Fruit fly (Drosophila melanogaster) whole organism, larva: ENCODE results near the gene t-cup.

ENCODE experiments used
- noc ChIP-seq: fragments of 200-800 bp; sonication (Bioruptor generic); optimal IDR thresholded peaks from 3 replicates; lab custom pipeline; 2019; ENCODE audit warnings: missing biosample characterization, mild to moderate bottlenecking, missing genetic modification characterization, moderate library complexity

Gene t-cup

DNA sequence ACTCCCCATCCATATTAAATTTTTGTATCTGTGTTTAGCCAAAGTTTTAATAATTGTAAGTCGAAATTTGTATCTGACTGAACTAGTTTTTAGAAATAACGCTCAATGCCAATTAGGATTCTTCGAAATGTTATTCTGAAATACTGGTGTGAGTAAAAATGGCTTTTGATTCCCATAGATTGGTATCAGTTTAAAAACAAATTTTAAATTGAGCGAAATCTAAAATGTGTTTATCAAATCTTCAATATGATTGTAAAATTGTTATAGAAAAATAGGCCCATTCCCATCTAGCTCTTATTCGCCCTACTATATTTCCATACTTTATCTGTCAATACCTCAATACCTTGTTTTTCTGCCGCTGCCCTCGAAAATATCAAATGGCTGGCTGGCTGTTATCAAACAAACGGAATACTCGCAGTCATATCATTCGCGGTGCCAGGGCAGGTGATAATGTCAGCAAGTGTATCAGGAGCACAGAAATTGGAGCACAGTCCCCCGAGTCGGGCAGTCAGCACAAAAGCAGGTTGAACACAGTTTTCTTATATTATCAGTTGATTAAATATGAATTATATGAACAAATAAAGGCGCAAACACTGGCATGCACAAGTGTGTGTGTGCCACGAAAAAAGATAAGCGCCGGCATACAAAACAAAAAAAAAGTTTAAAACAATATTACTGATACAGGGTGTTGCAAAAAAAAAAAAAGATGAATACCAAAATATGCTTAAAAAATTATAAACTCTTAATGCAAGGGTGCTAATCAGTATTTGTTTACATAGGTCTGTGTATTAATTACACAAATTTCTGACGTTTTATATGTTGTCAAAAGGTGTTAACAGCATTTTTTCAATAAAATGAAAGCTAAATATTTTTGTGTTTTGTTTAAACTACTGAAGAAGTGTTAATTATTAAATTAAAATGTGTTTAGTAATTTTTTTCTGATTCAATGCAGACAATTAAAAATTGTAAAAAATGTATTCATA is at the start of gene t-cup:
Gene t-cup (minus strand): TSS at position 51 of the 983 bp plus-strand sequence.
- TF ChIP-seq noc (tag; lab: Kevin White, UChicago), result peak; percentile 94

DNA sequence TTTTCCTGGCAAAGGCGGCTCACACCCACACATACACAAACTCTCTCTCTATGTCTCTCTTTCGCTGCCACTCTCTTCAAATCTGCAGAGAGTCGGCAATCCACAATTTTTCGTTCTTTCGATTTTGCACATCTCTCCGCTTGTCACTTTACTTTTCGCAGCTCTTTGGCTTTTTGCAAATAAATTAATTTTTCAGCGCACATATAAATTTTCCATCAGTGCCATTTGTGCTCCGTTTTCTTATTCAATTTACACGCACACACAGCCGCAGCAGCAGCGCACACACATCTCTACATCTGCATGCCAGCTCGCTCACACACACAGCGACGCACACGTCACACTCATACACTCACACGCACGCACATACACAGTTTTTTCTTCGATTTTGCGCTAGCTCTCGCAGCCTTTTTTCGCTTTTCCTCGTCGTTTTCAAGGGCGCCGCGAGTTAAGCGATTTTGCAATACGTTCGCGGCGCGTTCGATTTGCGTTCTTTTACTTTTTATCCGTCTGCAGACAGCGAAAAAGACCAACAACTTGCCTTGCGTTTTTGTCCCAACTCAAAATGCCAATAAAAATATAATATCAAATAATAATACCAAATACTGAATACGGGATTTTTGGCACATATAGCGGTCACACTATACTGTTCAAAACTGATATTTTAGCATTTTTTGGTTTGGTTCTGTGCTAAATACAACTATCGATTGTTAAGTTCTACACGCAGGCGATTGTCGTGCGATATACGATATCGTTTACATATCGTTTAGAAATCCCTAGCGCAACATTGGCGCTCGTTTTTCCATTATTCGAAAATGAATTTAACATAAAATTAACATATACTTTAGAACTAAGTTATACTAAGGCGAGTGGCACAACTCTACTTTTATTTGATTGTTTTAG is 49.2 kb upstream of the t-cup start, which contains the start of gene bun:
Gene bun (minus strand): TSS at position 569 of the 900 bp plus-strand sequence.
- TF ChIP-seq noc (tag; lab: Kevin White, UChicago), result peak; percentile 22

DNA sequence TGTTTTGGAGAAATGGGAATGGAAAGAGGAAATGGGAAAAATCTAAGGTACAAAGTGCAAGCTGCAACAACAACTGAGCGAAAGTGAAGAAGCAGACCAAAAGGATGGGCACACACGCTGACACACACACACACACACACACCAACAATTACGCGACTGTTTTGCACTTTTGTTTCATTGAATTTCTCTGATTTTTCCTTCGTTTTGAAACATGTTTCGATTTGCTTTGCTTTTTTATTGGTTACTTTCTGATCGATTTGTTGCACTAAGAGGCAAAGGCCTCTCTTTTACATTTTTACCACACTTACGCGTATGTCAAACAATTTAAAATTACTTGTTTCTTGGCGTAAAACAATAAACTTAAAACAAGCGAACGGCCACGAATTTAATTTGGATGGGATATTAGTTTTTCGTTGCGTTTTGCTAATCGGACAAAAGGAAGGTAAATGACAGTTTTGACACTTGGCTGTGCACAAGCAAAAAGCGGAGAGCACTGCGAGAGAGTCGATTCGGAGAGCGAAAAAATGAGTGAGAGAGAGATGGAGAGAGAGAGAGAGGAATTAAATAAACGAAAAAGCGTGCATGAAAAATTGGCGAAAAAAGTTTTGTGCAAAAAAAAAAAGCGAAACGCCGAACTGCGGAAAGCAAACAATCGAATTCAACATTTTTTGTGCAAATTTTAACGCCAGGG is 48.3 kb upstream of the t-cup start:
- TF ChIP-seq noc (tag; lab: Kevin White, UChicago), result no peak

DNA sequence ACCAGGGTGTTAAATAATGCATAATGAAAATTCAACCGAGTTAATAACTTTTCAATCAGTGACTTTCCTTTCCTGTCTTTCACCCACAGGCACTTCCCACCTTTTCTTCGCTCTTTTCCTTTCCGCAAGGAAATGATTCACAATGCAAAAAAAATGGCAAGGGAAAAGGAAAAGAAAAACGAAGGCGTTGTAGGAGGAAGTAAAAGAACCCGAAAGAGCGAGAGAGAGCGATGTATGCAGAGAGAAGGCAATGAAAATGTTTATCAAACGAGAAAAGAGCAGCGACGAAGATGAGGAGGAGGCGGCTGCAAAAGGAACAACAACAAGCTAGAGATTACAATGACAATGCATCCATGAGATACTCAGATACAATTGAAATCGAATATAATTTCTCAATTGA is 46.7 kb upstream of the t-cup start:
- TF ChIP-seq noc (tag; lab: Kevin White, UChicago), result no peak

DNA sequence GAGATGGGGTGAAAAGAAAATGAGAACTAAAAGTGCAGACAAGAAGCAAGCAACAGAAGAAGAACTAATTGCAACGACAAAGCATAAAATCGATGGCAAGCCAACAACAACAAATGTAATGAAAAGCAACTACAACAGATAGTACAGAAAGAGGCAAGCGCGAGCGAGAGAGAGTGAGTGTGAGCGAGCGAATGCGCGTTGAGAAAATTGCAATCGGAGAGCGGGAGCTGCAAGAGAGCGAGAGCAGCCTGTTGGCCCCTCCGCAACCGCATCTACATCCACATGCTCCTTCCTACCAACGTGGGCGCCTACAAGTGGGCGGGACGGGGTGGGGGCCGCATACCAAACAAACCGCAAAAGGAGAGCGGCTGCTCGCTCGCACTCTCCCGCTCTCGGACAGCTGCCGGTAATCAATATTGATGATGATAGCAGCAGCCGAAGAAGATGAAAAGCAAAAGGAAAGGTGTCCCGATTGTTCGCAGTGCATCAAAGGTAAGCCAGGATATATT is 46.0 kb upstream of the t-cup start:
- TF ChIP-seq noc (tag; lab: Kevin White, UChicago), result no peak

DNA sequence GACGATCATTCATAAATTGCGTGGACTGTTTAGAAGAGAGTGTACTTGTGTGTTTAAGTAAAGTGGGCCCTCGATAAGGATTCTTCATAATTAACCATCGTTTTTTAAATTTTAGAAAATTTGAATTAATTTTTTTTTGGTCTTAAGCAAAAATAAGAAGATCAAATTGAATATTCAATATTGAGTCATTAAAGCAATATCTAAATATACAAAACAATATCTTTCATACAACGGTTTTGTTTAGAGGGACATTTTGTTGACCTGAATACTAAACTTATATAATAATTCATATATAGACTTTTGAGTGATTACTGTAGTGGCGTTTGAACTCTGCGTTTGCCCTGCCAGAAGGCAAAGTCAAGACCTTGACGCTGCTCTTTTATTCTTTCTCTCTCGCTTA is 44.9 kb upstream of the t-cup start:
- TF ChIP-seq noc (tag; lab: Kevin White, UChicago), result peak; percentile 99

DNA sequence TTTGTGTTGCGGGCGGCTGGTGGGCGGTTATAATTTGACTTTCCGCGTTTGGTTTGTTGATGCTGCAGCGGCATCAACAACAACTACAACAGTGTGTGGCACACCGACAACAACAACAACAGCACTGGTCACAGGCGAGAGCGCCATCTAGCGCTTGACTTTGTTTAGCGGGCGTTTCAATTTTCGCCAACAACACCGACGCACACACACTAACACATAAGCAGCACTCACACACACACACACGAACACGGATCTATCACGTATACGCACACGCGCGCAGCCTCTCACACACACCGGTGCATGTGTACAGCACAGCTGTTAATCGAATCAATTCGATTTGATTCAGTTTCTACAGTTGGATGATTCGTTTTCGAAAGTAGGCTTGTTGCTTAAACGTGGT is 43.1 kb upstream of the t-cup start:
- no peak for TF ChIP-seq noc (tag; lab: Kevin White, UChicago)

DNA sequence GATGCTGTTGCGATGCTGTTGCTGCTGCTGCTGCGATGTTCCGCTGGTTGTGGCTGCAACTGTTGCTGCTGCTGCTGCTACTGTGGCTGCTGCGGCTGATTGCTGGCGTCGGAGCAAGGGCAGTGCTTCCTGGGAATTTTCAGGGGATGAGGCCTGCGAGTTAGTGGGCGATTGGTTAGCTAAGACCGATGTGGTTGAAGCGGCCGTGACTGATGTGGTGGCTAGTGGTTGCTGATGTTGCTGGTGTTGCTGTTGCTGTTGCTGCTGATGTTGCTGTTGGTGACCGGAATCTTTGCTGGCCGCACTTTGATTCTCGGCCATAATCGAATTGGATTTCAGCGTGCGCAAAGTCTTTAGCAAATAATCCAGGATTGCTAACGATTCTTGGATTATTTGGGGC is 42.2 kb upstream of the t-cup start:
- no peak for TF ChIP-seq noc (tag; lab: Kevin White, UChicago)

DNA sequence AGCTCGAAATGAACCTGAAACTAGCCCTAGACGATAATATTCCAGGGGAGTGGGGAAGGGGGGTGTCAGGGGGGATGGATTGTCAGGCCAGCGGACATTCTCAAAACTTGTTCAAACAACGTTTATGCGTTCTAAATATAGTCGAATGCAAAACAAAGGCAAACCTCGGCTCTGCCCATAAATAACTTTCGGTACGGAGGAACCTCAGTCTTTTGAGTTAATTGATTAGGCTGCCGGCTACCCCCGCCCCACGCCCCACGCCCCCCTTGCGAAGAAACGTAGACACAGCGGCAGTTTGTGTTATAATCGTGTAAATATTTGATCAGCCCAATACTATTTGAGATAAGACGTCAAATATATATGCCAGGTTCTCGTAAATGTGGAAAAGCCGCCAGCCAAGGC is 38.5 kb upstream of the t-cup start:
- TF ChIP-seq noc (tag; lab: Kevin White, UChicago), result peak; percentile 74

DNA sequence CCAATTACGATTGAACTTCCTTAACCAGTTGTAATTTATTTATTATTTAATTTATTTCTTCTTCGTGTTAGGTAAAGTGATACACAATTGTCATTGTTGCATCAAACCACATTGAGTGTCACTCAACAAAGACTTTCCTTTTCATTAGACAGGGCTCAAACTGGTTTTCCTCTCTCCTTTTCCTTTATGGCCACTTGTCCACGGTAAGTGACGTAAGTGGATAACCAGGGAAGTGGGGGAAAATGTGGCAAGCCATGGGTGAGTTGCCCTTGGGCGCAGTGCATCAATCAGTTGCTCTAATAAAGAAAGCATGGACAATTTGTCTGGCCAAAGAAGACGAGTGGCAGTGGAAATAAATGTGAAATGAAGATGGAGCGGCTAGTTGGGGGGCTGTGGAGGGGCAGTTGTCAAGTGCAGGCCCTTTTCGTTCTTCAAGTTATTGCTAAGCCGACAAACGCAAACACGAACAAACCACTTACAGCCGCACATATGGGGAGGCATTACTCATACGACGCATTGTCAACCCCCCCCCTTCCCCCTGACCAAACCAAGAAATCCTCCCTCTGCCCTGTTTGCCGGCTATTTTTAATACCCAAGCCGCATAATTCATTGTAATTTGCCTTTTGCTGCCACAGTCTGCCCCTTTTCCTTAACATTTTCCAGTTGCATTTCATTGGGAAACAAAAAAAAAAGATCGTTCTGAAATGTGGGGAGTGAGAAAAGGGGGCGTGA is 36.7 kb upstream of the t-cup start:
- no peak for TF ChIP-seq noc (tag; lab: Kevin White, UChicago)

DNA sequence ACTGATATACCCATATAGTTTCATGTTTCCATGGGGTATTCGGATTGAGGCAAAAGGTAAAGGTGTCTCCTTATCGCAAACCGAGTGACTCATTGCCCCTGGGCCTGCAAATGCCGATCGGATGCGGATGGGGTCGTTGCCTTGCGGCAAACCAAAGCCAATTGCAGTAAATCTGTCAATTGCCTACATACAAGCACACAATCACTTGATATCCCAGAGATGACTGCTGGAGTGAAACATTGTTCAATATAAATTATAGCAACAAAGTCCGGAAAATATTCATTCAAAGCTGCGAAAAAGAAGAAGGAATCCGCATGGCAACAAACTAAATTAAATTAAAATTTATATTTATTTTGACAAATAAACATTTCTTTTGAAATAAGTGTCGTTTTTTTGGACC is 35.5 kb upstream of the t-cup start:
- TF ChIP-seq noc (tag; lab: Kevin White, UChicago), result no peak

DNA sequence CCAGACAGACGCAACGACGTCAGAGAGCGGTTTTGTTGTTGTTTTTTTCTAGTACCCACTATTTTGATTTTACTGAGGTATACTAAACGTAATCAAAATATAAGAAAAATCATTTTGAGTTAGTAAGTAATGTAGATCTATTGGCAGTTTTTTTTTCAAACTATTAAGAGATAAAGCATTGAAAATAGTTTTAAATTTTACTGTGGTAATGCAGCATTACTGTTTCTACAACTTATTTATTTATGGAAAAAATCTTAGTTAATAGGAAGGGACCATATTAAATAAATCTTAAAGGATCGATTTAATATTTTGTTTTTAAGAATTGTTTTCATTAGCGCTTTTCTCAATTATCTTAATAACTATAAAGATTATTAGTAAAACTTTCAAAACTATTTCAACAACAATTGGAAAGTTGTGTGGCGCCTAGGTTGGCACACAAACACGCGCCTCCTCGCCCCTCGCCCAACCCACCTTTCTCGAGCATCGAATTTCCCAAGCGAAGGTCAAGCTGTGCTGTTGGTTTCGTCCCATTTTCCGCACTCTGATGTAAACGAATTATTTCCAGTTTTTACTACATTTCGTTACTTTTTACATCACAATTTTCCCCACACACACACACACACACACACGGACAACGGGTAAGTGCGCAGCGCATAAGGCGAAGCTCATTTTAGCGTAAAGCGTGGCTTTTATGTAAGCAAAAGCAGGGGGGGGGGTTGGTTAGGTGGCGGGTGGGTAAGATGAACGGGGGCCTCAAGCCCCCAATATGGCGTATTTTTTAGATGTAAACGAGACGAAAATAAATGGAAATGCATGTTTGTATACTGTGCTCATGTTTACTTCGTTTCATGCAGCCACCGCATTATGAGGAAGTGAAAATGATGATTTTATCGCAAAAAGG is 33.1 kb upstream of the t-cup start:
- no peak for TF ChIP-seq noc (tag; lab: Kevin White, UChicago)
